Fruit fly (Drosophila melanogaster) whole organism, embryonic: ENCODE measurements around the gene Hpd.

Source experiments
- CG10462 ChIP-seq: fragments of 200-800 bp; sonication (Bioruptor generic); optimal IDR thresholded peaks from 2 replicates; lab custom pipeline; 2016; ENCODE audit warnings: missing biosample characterization, missing genetic modification characterization
- CG10565 ChIP-seq: fragments of 200-800 bp; sonication (Bioruptor generic); optimal IDR thresholded peaks from 3 replicates; lab custom pipeline; 2016; ENCODE audit warnings: missing biosample characterization, mild to moderate bottlenecking, missing genetic modification characterization
- CG10959 ChIP-seq: fragments of 200-800 bp; sonication (Bioruptor generic); IDR thresholded peaks from 2 replicates; pipeline ENCODE4 v1.3.6; 2022; ENCODE audit warnings: missing biosample characterization, missing genetic modification characterization
- CG11398 ChIP-seq: fragments of 200-800 bp; sonication (Bioruptor generic); optimal IDR thresholded peaks from 2 replicates; lab custom pipeline; 2016; ENCODE audit warnings: missing biosample characterization, missing genetic modification characterization
- CG12236 ChIP-seq: fragments of 200-800 bp; sonication (Bioruptor generic); optimal IDR thresholded peaks from 2 replicates; lab custom pipeline; 2016; ENCODE audit warnings: missing biosample characterization, missing genetic modification characterization
- CG12391 ChIP-seq: fragments of 200-800 bp; sonication (Bioruptor generic); optimal IDR thresholded peaks from 3 replicates; lab custom pipeline; 2018; ENCODE audit warnings: missing biosample characterization, mild to moderate bottlenecking, missing genetic modification characterization, moderate library complexity
- CG12942 ChIP-seq: fragments of 200-800 bp; sonication (Bioruptor generic); optimal IDR thresholded peaks from 3 replicates; lab custom pipeline; 2016; ENCODE audit warnings: missing biosample characterization, missing genetic modification characterization
- CG13287 ChIP-seq: fragments of 200-800 bp; sonication (Bioruptor generic); IDR thresholded peaks from 2 replicates; pipeline ENCODE4 v1.3.6; 2022; ENCODE audit warnings: missing biosample characterization, missing genetic modification characterization; ENCODE audit not compliant: partially characterized antibody
- CG13424 ChIP-seq: fragments of 200-800 bp; sonication (Bioruptor generic); optimal IDR thresholded peaks from 2 replicates; lab custom pipeline; 2019; ENCODE audit warnings: missing biosample characterization, mild to moderate bottlenecking, missing genetic modification characterization, moderate library complexity
- CG14050 ChIP-seq: fragments of 200-800 bp; sonication (Bioruptor generic); IDR thresholded peaks from 3 replicates; pipeline ENCODE4 v1.3.6; 2022; ENCODE audit warnings: missing biosample characterization, missing genetic modification characterization
- CG1529 ChIP-seq: fragments of 200-800 bp; sonication (Bioruptor generic); optimal IDR thresholded peaks from 3 replicates; lab custom pipeline; 2018; ENCODE audit warnings: missing biosample characterization, missing genetic modification characterization
- CG18262 ChIP-seq: fragments of 200-800 bp; optimal IDR thresholded peaks from 3 replicates; lab custom pipeline; 2019; ENCODE audit warnings: missing biosample characterization, mild to moderate bottlenecking, missing genetic modification characterization, moderate library complexity
- CG2875 ChIP-seq: fragments of 200-800 bp; sonication (Bioruptor generic); optimal IDR thresholded peaks from 2 replicates; lab custom pipeline; 2017; ENCODE audit warnings: missing biosample characterization, mild to moderate bottlenecking, missing genetic modification characterization, missing genetic modification reagents
- CG3847 ChIP-seq: fragments of 200-800 bp; sonication (Bioruptor generic); IDR thresholded peaks from 2 replicates; pipeline ENCODE4 v1.3.6; 2022; ENCODE audit warnings: missing biosample characterization, missing genetic modification characterization
- CG3995 ChIP-seq: fragments of 200-800 bp; sonication (Bioruptor generic); optimal IDR thresholded peaks from 3 replicates; lab custom pipeline; 2016; ENCODE audit warnings: missing biosample characterization, missing genetic modification characterization
- CG4360 ChIP-seq: fragments of 200-800 bp; sonication (Bioruptor generic); IDR thresholded peaks from 2 replicates; pipeline ENCODE4 v1.3.6; 2022; ENCODE audit warnings: missing biosample characterization, missing genetic modification characterization
- CG6175 ChIP-seq: fragments of 200-800 bp; sonication (Bioruptor generic); IDR thresholded peaks from 3 replicates; pipeline ENCODE4 v1.3.6; 2022; ENCODE audit warnings: missing biosample characterization, missing genetic modification characterization
- CG7357 ChIP-seq: fragments of 200-800 bp; sonication (Bioruptor generic); IDR thresholded peaks from 3 replicates; pipeline ENCODE4 v1.3.6; 2022; ENCODE audit warnings: missing biosample characterization, missing genetic modification characterization
- CG8089 ChIP-seq: fragments of 200-800 bp; sonication (Bioruptor generic); optimal IDR thresholded peaks from 3 replicates; lab custom pipeline; 2016; ENCODE audit warnings: missing biosample characterization, missing genetic modification characterization
- CoRest ChIP-seq: fragments of 200-800 bp; sonication (Bioruptor generic); optimal IDR thresholded peaks from 3 replicates; lab custom pipeline; 2018; ENCODE audit warnings: missing biosample characterization, mild to moderate bottlenecking, missing genetic modification characterization, moderate library complexity
- Dad ChIP-seq: fragments of 200-800 bp; sonication (Bioruptor generic); optimal IDR thresholded peaks from 3 replicates; lab custom pipeline; 2016; ENCODE audit warnings: missing biosample characterization, missing genetic modification characterization
- Deaf1 ChIP-seq: fragments of 200-800 bp; optimal IDR thresholded peaks from 3 replicates; lab custom pipeline; 2019; ENCODE audit warnings: missing biosample characterization, mild to moderate bottlenecking, missing genetic modification characterization, moderate library complexity
- Doc3 ChIP-seq: fragments of 200-800 bp; sonication (Bioruptor generic); IDR thresholded peaks from 3 replicates; pipeline ENCODE4 v1.3.6; 2022; ENCODE audit warnings: missing biosample characterization, missing genetic modification characterization; ENCODE audit not compliant: partially characterized antibody
- HLH54F ChIP-seq: fragments of 200-800 bp; sonication (Bioruptor generic); optimal IDR thresholded peaks from 3 replicates; lab custom pipeline; 2016; ENCODE audit warnings: missing biosample characterization, missing genetic modification characterization
- MESR4 ChIP-seq: fragments of 200-800 bp; sonication (Bioruptor generic); optimal IDR thresholded peaks from 2 replicates; lab custom pipeline; 2018; ENCODE audit warnings: missing biosample characterization, mild to moderate bottlenecking, missing genetic modification characterization, moderate library complexity
- Med ChIP-seq: fragments of 200-800 bp; sonication (Bioruptor generic); peaks from one replicate; lab custom pipeline; 2016; ENCODE audit warnings: missing biosample characterization, missing genetic modification characterization, mild to moderate bottlenecking, inconsistent platforms, moderate library complexity
- NK7.1 ChIP-seq: fragments of 200-800 bp; sonication (Bioruptor generic); optimal IDR thresholded peaks from 3 replicates; lab custom pipeline; 2016; ENCODE audit warnings: missing biosample characterization, missing genetic modification characterization
- Nf-YA ChIP-seq: fragments of 200-800 bp; sonication (Bioruptor generic); IDR thresholded peaks from 2 replicates; pipeline ENCODE4 v1.3.6; 2022; ENCODE audit warnings: missing biosample characterization, missing genetic modification characterization
- Oaz ChIP-seq: fragments of 200-800 bp; sonication (Bioruptor generic); IDR thresholded peaks from 2 replicates; pipeline ENCODE4 v1.3.6; 2022; ENCODE audit warnings: missing biosample characterization, missing genetic modification characterization
- Sox102F ChIP-seq: fragments of 200-800 bp; sonication (Bioruptor generic); optimal IDR thresholded peaks from 2 replicates; lab custom pipeline; 2018; ENCODE audit warnings: missing biosample characterization, mild to moderate bottlenecking, missing genetic modification characterization, moderate library complexity
- Spps ChIP-seq: fragments of 200-800 bp; sonication (Bioruptor generic); optimal IDR thresholded peaks from 2 replicates; lab custom pipeline; 2018; ENCODE audit warnings: missing biosample characterization, mild to moderate bottlenecking, missing genetic modification characterization
- Sry-δ ChIP-seq: fragments of 200-800 bp; sonication (Bioruptor generic); optimal IDR thresholded peaks from 2 replicates; lab custom pipeline; 2016; ENCODE audit warnings: missing biosample characterization, missing genetic modification characterization
- Trl ChIP-seq, 3 experiments: fragments of >200 bp in 2 of 3; fragments of 200-800 bp in 1 of 3; sonication (Bioruptor generic) in 1 of 3; optimal IDR thresholded peaks; 2 replicates in 1 of 3; 3 replicates in 2 of 3; lab custom pipeline; 2016 to 2017; ENCODE audit warnings: missing biosample characterization in 1 of 3, missing genetic modification characterization in 1 of 3
- cg ChIP-seq: fragments of 200-800 bp; sonication (Bioruptor generic); optimal IDR thresholded peaks from 3 replicates; lab custom pipeline; 2019; ENCODE audit warnings: missing biosample characterization, mild to moderate bottlenecking, missing genetic modification characterization, moderate library complexity
- emc ChIP-seq: fragments of 200-800 bp; sonication (Bioruptor generic); optimal IDR thresholded peaks from 2 replicates; lab custom pipeline; 2016; ENCODE audit warnings: missing biosample characterization, missing genetic modification characterization
- eyg ChIP-seq: fragments of 200-800 bp; sonication (Bioruptor generic); optimal IDR thresholded peaks from 3 replicates; lab custom pipeline; 2016; ENCODE audit warnings: missing biosample characterization, missing genetic modification characterization
- jigr1 ChIP-seq: fragments of 200-800 bp; sonication (Bioruptor generic); IDR thresholded peaks from 3 replicates; pipeline ENCODE4 v1.3.6; 2022; ENCODE audit warnings: missing biosample characterization, missing genetic modification characterization
- lmd ChIP-seq: fragments of 200-800 bp; sonication (Bioruptor generic); IDR thresholded peaks from 2 replicates; pipeline ENCODE4 v1.3.6; 2022; ENCODE audit warnings: missing biosample characterization, missing genetic modification characterization
- mld ChIP-seq: fragments of 200-800 bp; sonication (Bioruptor generic); IDR thresholded peaks from 3 replicates; pipeline ENCODE4 v1.3.6; 2022; ENCODE audit warnings: missing biosample characterization, missing genetic modification characterization; ENCODE audit not compliant: partially characterized antibody
- nmo ChIP-seq: fragments of 200-800 bp; sonication (Bioruptor generic); optimal IDR thresholded peaks from 2 replicates; lab custom pipeline; 2018; ENCODE audit warnings: missing biosample characterization, mild to moderate bottlenecking, missing genetic modification characterization, moderate library complexity
- oc ChIP-seq: fragments of 200-800 bp; sonication (Bioruptor generic); optimal IDR thresholded peaks from 2 replicates; lab custom pipeline; 2018; ENCODE audit warnings: missing biosample characterization, mild to moderate bottlenecking, missing genetic modification characterization, moderate library complexity
- org-1 ChIP-seq: fragments of 200-800 bp; sonication (Bioruptor generic); optimal IDR thresholded peaks from 2 replicates; lab custom pipeline; 2017; ENCODE audit warnings: missing biosample characterization, missing genetic modification characterization
- pho ChIP-seq: fragments of 200-800 bp; sonication (Bioruptor generic); optimal IDR thresholded peaks from 2 replicates; lab custom pipeline; 2016; ENCODE audit warnings: missing biosample characterization, missing genetic modification characterization
- ranshi ChIP-seq: fragments of 200-800 bp; sonication (Bioruptor generic); IDR thresholded peaks from 2 replicates; pipeline ENCODE4 v1.3.6; 2022; ENCODE audit warnings: missing biosample characterization, missing genetic modification characterization
- salm ChIP-seq: fragments of 200-800 bp; sonication (Bioruptor generic); optimal IDR thresholded peaks from 2 replicates; lab custom pipeline; 2018; ENCODE audit warnings: missing biosample characterization, mild to moderate bottlenecking, missing genetic modification characterization
- sim ChIP-seq: fragments of 200-800 bp; sonication (Bioruptor generic); IDR thresholded peaks from 2 replicates; pipeline ENCODE4 v1.3.6; 2022; ENCODE audit warnings: missing biosample characterization, missing genetic modification characterization
- slp2 ChIP-seq: fragments of 200-800 bp; sonication (Bioruptor generic); optimal IDR thresholded peaks from 2 replicates; lab custom pipeline; 2016; ENCODE audit warnings: missing biosample characterization, missing genetic modification characterization
- toy ChIP-seq: fragments of 200-800 bp; sonication (Bioruptor generic); IDR thresholded peaks from 2 replicates; pipeline ENCODE4 v1.3.6; 2022; ENCODE audit warnings: missing biosample characterization, missing genetic modification characterization
- vfl ChIP-seq: fragments of 200-800 bp; sonication (Bioruptor generic); optimal IDR thresholded peaks from 2 replicates; lab custom pipeline; 2016; ENCODE audit warnings: missing biosample characterization, missing genetic modification characterization
- zfh2 ChIP-seq: fragments of 200-800 bp; sonication (Bioruptor generic); optimal IDR thresholded peaks from 2 replicates; lab custom pipeline; 2016; ENCODE audit warnings: missing biosample characterization, missing genetic modification characterization

Hpd gene

dm6 chr3L:20399550-20400109 lies 40.0 kb downstream of the Hpd start (continued):
- TF ChIP-seq toy (GFP tag; lab: Robert Waterston, UW): peak; percentile 73
- peak; percentile 90 for TF ChIP-seq CG18262 (tag; lab: Kevin White, UChicago)
- peak; percentile 94 for TF ChIP-seq CoRest
- TF ChIP-seq nmo (GFP tag; lab: Kevin White, UChicago): peak; percentile 92
- TF ChIP-seq salm (tag; lab: Kevin White, UChicago): peak; percentile 73
- TF ChIP-seq zfh2 (GFP tag; lab: Kevin White, UChicago): peak; percentile 85
- 0 out of 3 replicates have a peak, but pooled peaks have one; percentile 41 for TF ChIP-seq CG6175 (GFP tag; lab: Robert Waterston, UW)
- peak; percentile 48 for TF ChIP-seq Spps (tag; lab: Kevin White, UChicago)
- peak; percentile 41 for TF ChIP-seq emc (GFP tag; lab: Kevin White, UChicago)
- TF ChIP-seq oc: peak; percentile 85
- peak; percentile 67 for TF ChIP-seq CG8089
- no peak for TF ChIP-seq Doc3 (GFP tag; lab: Robert Waterston, UW)
- TF ChIP-seq Dad (GFP tag; lab: Kevin White, UChicago): peak; percentile 33
- TF ChIP-seq Trl (optimal IDR thresholded peaks at IDR 0.05; lab: Kevin White, UChicago): no peak
- TF ChIP-seq Trl (GFP tag; optimal IDR thresholded peaks at IDR 0.05; lab: Kevin White, UChicago): peak; percentile 76
- TF ChIP-seq Sox102F (GFP tag; lab: Kevin White, UChicago): peak; percentile 92
- peak; percentile 15 for TF ChIP-seq CG12236 (GFP tag; lab: Kevin White, UChicago)
- peak; percentile 89 for TF ChIP-seq CG12391 (tag; lab: Kevin White, UChicago)
- TF ChIP-seq ranshi (GFP tag; lab: Robert Waterston, UW): peak; percentile 73
- peak; percentile 78 for TF ChIP-seq vfl (GFP tag; lab: Kevin White, UChicago)
- peak; percentile 58; the same call in 1 of the 3 replicates for TF ChIP-seq jigr1
- TF ChIP-seq NK7.1: peak; percentile 63
- TF ChIP-seq CG2875 (GFP tag; lab: Kevin White, UChicago): peak; percentile 67
- peak; percentile 96 for TF ChIP-seq Med
- TF ChIP-seq Oaz (GFP tag; lab: Robert Waterston, UW): peak; percentile 69
- TF ChIP-seq org-1 (GFP tag; lab: Kevin White, UChicago): peak; percentile 82
- peak; percentile 72 for TF ChIP-seq CG7357 (GFP tag; lab: Robert Waterston, UW)
- peak; percentile 53 for TF ChIP-seq eyg
- TF ChIP-seq Sry-δ (GFP tag; lab: Kevin White, UChicago): peak; percentile 31
- TF ChIP-seq pho (GFP tag; lab: Kevin White, UChicago): peak; percentile 87
- peak; percentile 76 for TF ChIP-seq CG14050 (GFP tag; lab: Robert Waterston, UW)
- peak; percentile 74 for TF ChIP-seq CG12942 (GFP tag; lab: Kevin White, UChicago)
- TF ChIP-seq MESR4: peak; percentile 12
- peak; percentile 88 for TF ChIP-seq lmd
- peak; percentile 44; the same call in 1 of the 2 replicates for TF ChIP-seq CG10959
- TF ChIP-seq CG3995 (GFP tag; lab: Kevin White, UChicago): peak; percentile 55
- no peak for TF ChIP-seq CG4360 (GFP tag; lab: Robert Waterston, UW)
- TF ChIP-seq CG13287 (GFP tag; lab: Robert Waterston, UW): no peak
- peak; percentile 73 for TF ChIP-seq Deaf1 (tag; lab: Kevin White, UChicago)
- TF ChIP-seq Nf-YA (GFP tag; lab: Robert Waterston, UW): 0 out of 2 replicates have a peak, but pooled peaks have one; percentile 50
- peak; percentile 94 for TF ChIP-seq CG13424 (tag; lab: Kevin White, UChicago)
- TF ChIP-seq mld (GFP tag; lab: Robert Waterston, UW): no peak
- peak; percentile 83 for TF ChIP-seq CG3847 (GFP tag; lab: Robert Waterston, UW)
- TF ChIP-seq CG1529: peak; percentile 74
- TF ChIP-seq cg (GFP tag; lab: Kevin White, UChicago): no peak
- peak; percentile 73 for TF ChIP-seq slp2 (GFP tag; lab: Kevin White, UChicago)
- TF ChIP-seq HLH54F (GFP tag; lab: Kevin White, UChicago): peak; percentile 85
- TF ChIP-seq CG11398: peak; percentile 70
- TF ChIP-seq CG10462 (GFP tag; lab: Kevin White, UChicago): peak; percentile 80
- no peak for TF ChIP-seq CG10565 (GFP tag; lab: Kevin White, UChicago)
- peak; percentile 24; the same call in 1 of the 2 replicates for TF ChIP-seq sim
